Fruit fly (Drosophila melanogaster): Measurements from ENCODE around the gene Hmgcr.

- TF ChIP-seq CG2875 (GFP tag; optimal IDR thresholded peaks at IDR 0.05) (no peak), CG3995 (GFP tag; optimal IDR thresholded peaks at IDR 0.05) (no peak), CG2120 (GFP tag; optimal IDR thresholded peaks at IDR 0.05) (no peak), CG4617 (GFP tag; optimal IDR thresholded peaks at IDR 0.05; ENCODE audit: borderline replicate concordance) (no peak), ranshi (GFP tag; IDR thresholded peaks at IDR 0.05) (no peak), Fer1 (GFP tag; optimal IDR thresholded peaks at IDR 0.05) (no peak), pum (GFP tag; optimal IDR thresholded peaks at IDR 0.05) (no peak), CG8478 (optimal IDR thresholded peaks at IDR 0.05) (no peak), Lim3 (GFP tag; IDR thresholded peaks at IDR 0.05) (no peak), CG32767 (GFP tag; IDR thresholded peaks at IDR 0.05) (no peak), cato (GFP tag; optimal IDR thresholded peaks at IDR 0.05; ENCODE audit: borderline replicate concordance) (no peak), usp (GFP tag; optimal IDR thresholded peaks at IDR 0.05) (no peak), CG14710 (tag; optimal IDR thresholded peaks at IDR 0.05) (no peak)
Measured at dm6 chr3R:23734573-23735404, 1.7 kb downstream of the Hmgcr start.
